Comparison of ENCODE assay signal across 2 fruit fly cellular contexts in genomic region chrX:1581121-1581520, dm6.
A peak's percentile ranks its signal among the peaks of the same experiment; 100 is the strongest.
TF ChIP-seq lines count a peak whose summit lies in the region.

No protein-coding gene starts in this region.

- no peak for TF ChIP-seq CTCF in whole organism, embryonic (GFP tag; optimal IDR thresholded peaks at IDR 0.05; lab: Kevin White, UChicago)

TF ChIP-seq in whole organism, embryonic, 481 proteins besides CTCF, POLR2A, EP300 and RAD21:
- peak; percentile 81 for TF ChIP-seq abd-A (tag; optimal IDR thresholded peaks at IDR 0.05; lab: Kevin White, UChicago)
- TF ChIP-seq E2f1 (GFP tag; IDR thresholded peaks at IDR 0.05; lab: Robert Waterston, UW): no peak
- peak; percentile 20 for TF ChIP-seq Deaf1 (tag; optimal IDR thresholded peaks at IDR 0.05; lab: Kevin White, UChicago)
- peak; percentile 81; the same call in 1 of the 2 replicates for TF ChIP-seq crol (GFP tag; IDR thresholded peaks at IDR 0.05; lab: Robert Waterston, UW)
- no peak for TF ChIP-seq CG15269 (tag; optimal IDR thresholded peaks at IDR 0.05; lab: Kevin White, UChicago)
- peak; percentile 44 for TF ChIP-seq sqz (GFP tag; optimal IDR thresholded peaks at IDR 0.05; lab: Kevin White, UChicago)
- peak; percentile 81 for TF ChIP-seq pros (GFP tag; optimal IDR thresholded peaks at IDR 0.05; lab: Kevin White, UChicago)

TF ChIP-seq in whole organism, wandering third instar larva, 38 proteins besides CTCF, POLR2A, EP300 and RAD21:
- TF ChIP-seq Dfd (GFP tag; optimal IDR thresholded peaks at IDR 0.05; lab: Kevin White, UChicago) (peak; percentile 32), Vsx2 (GFP tag; optimal IDR thresholded peaks at IDR 0.05; lab: Kevin White, UChicago; ENCODE audit: partially characterized antibody) (no peak)
TF ChIP-seq in whole organism, wandering third instar larva: peak in this region for 1.

Comparison
In these comparisons a context has a peak if more than half of its experiments do, and no peak if none do; other contexts are left out.
1. Of the 10 proteins assayed by ChIP-seq in both whole organism, embryonic and whole organism, wandering third instar larva: peak only in whole organism, embryonic: none; only in whole organism, wandering third instar larva: Dfd; in both: none; in neither: 9.